Worm (Caenorhabditis elegans): ENCODE results near the gene lgc-32.
A peak's percentile ranks its signal among the peaks of the same experiment; 100 is the strongest.

Gene lgc-32

ce11 chrX:671807-672206 is at the start of gene lgc-32:
Gene lgc-32, plus strand, starts transcription at chrX:672107.
- TF ChIP-seq nhr-102 (tag; optimal IDR thresholded peaks at IDR 0.05): no peak

ce11 chrX:629134-629533 is 42.8 kb upstream of the lgc-32 start, which contains the start of gene M6.4:
Gene M6.4, plus strand, starts transcription at chrX:629188.
- TF ChIP-seq unc-62 (GFP tag; optimal IDR thresholded peaks at IDR 0.05 in 1 of 2) (peak in 1 of 2 experiments; percentile 50), unc-62 (tag; optimal IDR thresholded peaks at IDR 0.05) (no peak), lin-1 (GFP tag; IDR thresholded peaks at IDR 0.05) (no peak), nhr-11 (tag; optimal IDR thresholded peaks at IDR 0.05) (no peak)

- no peak for TF ChIP-seq Y105C5A.15 (GFP tag; IDR thresholded peaks at IDR 0.05)
- TF ChIP-seq nhr-11 (tag; optimal IDR thresholded peaks at IDR 0.05): no peak
- TF ChIP-seq skn-1 (tag; optimal IDR thresholded peaks at IDR 0.05): no peak
- no peak for TF ChIP-seq ZK546.5 (tag; optimal IDR thresholded peaks at IDR 0.05)
- no peak for TF ChIP-seq fos-1 (tag; optimal IDR thresholded peaks at IDR 0.05)
- TF ChIP-seq ZK337.2 (GFP tag; IDR thresholded peaks at IDR 0.05): no peak
- no peak for TF ChIP-seq nhr-25 (tag; optimal IDR thresholded peaks at IDR 0.05; ENCODE audit: borderline replicate concordance, insufficient read depth)
Observed at ce11 chrX:636893-637292, 35.0 kb upstream of the lgc-32 start, which contains the start of gene pha-2. Gene pha-2, minus strand, starts transcription at chrX:636993.

- TF ChIP-seq pha-4 (GFP tag; IDR thresholded peaks at IDR 0.05): no peak
- TF ChIP-seq pha-4 (tag; optimal IDR thresholded peaks at IDR 0.05): no peak
- TF ChIP-seq T26A8.4 (GFP tag; IDR thresholded peaks at IDR 0.05): no peak
- TF ChIP-seq unc-62 (GFP tag; optimal IDR thresholded peaks at IDR 0.05 in 1 of 2): peak in 1 of 2 experiments; percentile 94
- no peak for TF ChIP-seq unc-62 (tag; optimal IDR thresholded peaks at IDR 0.05)
- TF ChIP-seq php-3 (GFP tag; IDR thresholded peaks at IDR 0.05): peak; percentile 43; the same call in 1 of the 2 replicates
- peak; percentile 69 for TF ChIP-seq pqm-1 (tag; optimal IDR thresholded peaks at IDR 0.05)
- peak; percentile 69 for TF ChIP-seq dmd-6 (GFP tag; IDR thresholded peaks at IDR 0.05)
- TF ChIP-seq daf-16 (GFP tag; optimal IDR thresholded peaks at IDR 0.05): no peak
- peak; percentile 31 for TF ChIP-seq daf-16 (tag; optimal IDR thresholded peaks at IDR 0.05)
- TF ChIP-seq hlh-11 (tag; optimal IDR thresholded peaks at IDR 0.05): peak; percentile 50
- TF ChIP-seq hlh-30 (tag; optimal IDR thresholded peaks at IDR 0.05; ENCODE audit: insufficient read depth): no peak
- TF ChIP-seq aha-1 (tag): peak; percentile 37
- TF ChIP-seq mxl-3 (GFP tag; optimal IDR thresholded peaks at IDR 0.05): no peak
Observed at ce11 chrX:637588-637987, 34.3 kb upstream of the lgc-32 start.

- TF ChIP-seq nhr-76 (tag; optimal IDR thresholded peaks at IDR 0.05) (no peak), egl-43 (GFP tag; IDR thresholded peaks at IDR 0.05) (no peak), aha-1 (tag) (peak; percentile 44)
Observed at ce11 chrX:641440-641839, 30.5 kb upstream of the lgc-32 start, which contains the start of gene M6.11. Gene M6.11, minus strand, starts transcription at chrX:641540.

ce11 chrX:642817-643216 is 29.1 kb upstream of the lgc-32 start:
- TF ChIP-seq F10B5.3 (tag; optimal IDR thresholded peaks at IDR 0.05) (no peak), dve-1 (tag; optimal IDR thresholded peaks at IDR 0.05; ENCODE audit: insufficient read depth) (no peak), lin-38 (GFP tag; IDR thresholded peaks at IDR 0.05) (no peak), unc-62 (GFP tag; optimal IDR thresholded peaks at IDR 0.05 in 1 of 2) (peak in 1 of 2 experiments; percentile 52), unc-62 (tag; optimal IDR thresholded peaks at IDR 0.05) (no peak), dmd-9 (GFP tag; IDR thresholded peaks at IDR 0.05) (no peak), mep-1 (tag; optimal IDR thresholded peaks at IDR 0.05) (peak; percentile 14), lin-15B (tag; optimal IDR thresholded peaks at IDR 0.05) (no peak), nhr-77 (tag; optimal IDR thresholded peaks at IDR 0.05) (peak; percentile 12), arid-1 (GFP tag; conservative IDR thresholded peaks at IDR 0.05) (no peak), nhr-48 (tag; optimal IDR thresholded peaks at IDR 0.05) (peak; percentile 3), daf-19 (GFP tag; conservative IDR thresholded peaks at IDR 0.05) (no peak), hlh-11 (tag; optimal IDR thresholded peaks at IDR 0.05) (peak; percentile 26), egl-43 (GFP tag; IDR thresholded peaks at IDR 0.05) (0 out of 2 replicates have a peak, but pooled peaks have one; percentile 8), vab-7 (GFP tag; IDR thresholded peaks at IDR 0.05) (0 out of 2 replicates have a peak, but pooled peaks have one; percentile 22), ctbp-1 (GFP tag; IDR thresholded peaks at IDR 0.05) (no peak), Y75B8A.6 (GFP tag; IDR thresholded peaks at IDR 0.05) (no peak), dmd-8 (GFP tag; IDR thresholded peaks at IDR 0.05) (no peak), gei-8 (GFP tag; optimal IDR thresholded peaks at IDR 0.05) (no peak)
